Fruit fly (Drosophila melanogaster) whole organism, embryonic: ENCODE results near the gene plx.

ENCODE experiments used
- B-H2 ChIP-seq: fragments of 200-800 bp; sonication (Bioruptor generic); optimal IDR thresholded peaks from 2 replicates; lab custom pipeline; 2018; ENCODE audit warnings: missing biosample characterization, mild to moderate bottlenecking, missing genetic modification characterization
- CG10267 ChIP-seq: fragments of 200-800 bp; sonication (Bioruptor generic); optimal IDR thresholded peaks from 2 replicates; lab custom pipeline; 2018; ENCODE audit warnings: missing biosample characterization, mild to moderate bottlenecking, missing genetic modification characterization, moderate library complexity
- CG10274 ChIP-seq: fragments of 200-800 bp; sonication (Bioruptor generic); optimal IDR thresholded peaks from 3 replicates; lab custom pipeline; 2017; ENCODE audit warnings: missing biosample characterization, mild to moderate bottlenecking, missing genetic modification characterization
- CG10431 ChIP-seq: fragments of 200-800 bp; sonication (Bioruptor generic); optimal IDR thresholded peaks from 3 replicates; lab custom pipeline; 2018; ENCODE audit warnings: missing biosample characterization, mild to moderate bottlenecking, missing genetic modification characterization
- CG10543 ChIP-seq: fragments of 200-800 bp; sonication (Bioruptor generic); optimal IDR thresholded peaks from 3 replicates; lab custom pipeline; 2017; ENCODE audit warnings: missing biosample characterization, mild to moderate bottlenecking, missing genetic modification characterization, moderate library complexity
- CG11085 ChIP-seq: fragments of 200-800 bp; sonication (Bioruptor generic); IDR thresholded peaks from 2 replicates; pipeline ENCODE4 v1.3.6; 2022; ENCODE audit warnings: missing biosample characterization, missing genetic modification characterization
- CG12391 ChIP-seq: fragments of 200-800 bp; sonication (Bioruptor generic); optimal IDR thresholded peaks from 3 replicates; lab custom pipeline; 2018; ENCODE audit warnings: missing biosample characterization, mild to moderate bottlenecking, missing genetic modification characterization, moderate library complexity
- CG15696 ChIP-seq: fragments of 200-800 bp; sonication (Bioruptor generic); optimal IDR thresholded peaks from 2 replicates; lab custom pipeline; 2019; ENCODE audit warnings: missing biosample characterization, mild to moderate bottlenecking, missing genetic modification characterization, moderate library complexity
- CG16863 ChIP-seq: fragments of 200-800 bp; sonication (Bioruptor generic); optimal IDR thresholded peaks from 3 replicates; lab custom pipeline; 2016; ENCODE audit warnings: missing biosample characterization, missing genetic modification characterization
- CG17612 ChIP-seq: fragments of 200-800 bp; sonication (Bioruptor generic); IDR thresholded peaks from 2 replicates; pipeline ENCODE4 v1.3.6; 2022; ENCODE audit warnings: missing biosample characterization, missing genetic modification characterization
- CG34376 ChIP-seq: fragments of 200-800 bp; sonication (Bioruptor generic); optimal IDR thresholded peaks from 2 replicates; lab custom pipeline; 2018; ENCODE audit warnings: missing biosample characterization, mild to moderate bottlenecking, missing genetic modification characterization
- CG3995 ChIP-seq: fragments of 200-800 bp; sonication (Bioruptor generic); optimal IDR thresholded peaks from 3 replicates; lab custom pipeline; 2016; ENCODE audit warnings: missing biosample characterization, missing genetic modification characterization
- CG4617 ChIP-seq: fragments of 200-800 bp; sonication (Bioruptor generic); optimal IDR thresholded peaks from 3 replicates; lab custom pipeline; 2016; ENCODE audit warnings: missing biosample characterization, missing genetic modification characterization, borderline replicate concordance
- CG6854 ChIP-seq: fragments of 200-800 bp; sonication (Bioruptor generic); optimal IDR thresholded peaks from 3 replicates; lab custom pipeline; 2017; ENCODE audit warnings: missing biosample characterization, mild to moderate bottlenecking, missing genetic modification characterization
- CG8388 ChIP-seq: fragments of 200-800 bp; sonication (Bioruptor generic); optimal IDR thresholded peaks from 2 replicates; lab custom pipeline; 2019; ENCODE audit warnings: missing biosample characterization, mild to moderate bottlenecking, missing genetic modification characterization, moderate library complexity
- CG8765 ChIP-seq: fragments of 200-800 bp; sonication (Bioruptor generic); IDR thresholded peaks from 2 replicates; pipeline ENCODE4 v1.3.6; 2022; ENCODE audit warnings: missing biosample characterization, missing genetic modification characterization
- Drgx ChIP-seq: fragments of 200-800 bp; sonication (Bioruptor generic); IDR thresholded peaks from 2 replicates; pipeline ENCODE4 v1.3.6; 2022; ENCODE audit warnings: missing biosample characterization, missing genetic modification characterization
- E2f1 ChIP-seq: fragments of 200-800 bp; sonication (Bioruptor generic); IDR thresholded peaks from 2 replicates; pipeline ENCODE4 v1.3.6; 2022; ENCODE audit warnings: missing biosample characterization, missing genetic modification characterization
- Fer2 ChIP-seq: fragments of 200-800 bp; sonication (Bioruptor generic); optimal IDR thresholded peaks from 2 replicates; lab custom pipeline; 2018; ENCODE audit warnings: missing biosample characterization, mild to moderate bottlenecking, missing genetic modification characterization, moderate library complexity
- Fer3 ChIP-seq: fragments of 200-800 bp; sonication (Bioruptor generic); optimal IDR thresholded peaks from 2 replicates; lab custom pipeline; 2018; ENCODE audit warnings: missing biosample characterization, mild to moderate bottlenecking, missing genetic modification characterization, moderate library complexity
- H2.0 ChIP-seq: fragments of 200-800 bp; sonication (Bioruptor generic); IDR thresholded peaks from 2 replicates; pipeline ENCODE4 v1.3.6; 2022; ENCODE audit warnings: missing biosample characterization, missing genetic modification characterization
- HHEX ChIP-seq: fragments of 200-800 bp; sonication (Bioruptor generic); optimal IDR thresholded peaks from 3 replicates; lab custom pipeline; 2017; ENCODE audit warnings: missing biosample characterization, mild to moderate bottlenecking, missing genetic modification characterization, missing genetic modification reagents
- Lpt ChIP-seq: fragments of >200 bp; optimal IDR thresholded peaks from 2 replicates; lab custom pipeline; 2018; ENCODE audit warnings: missing biosample characterization, missing genetic modification characterization
- Optix ChIP-seq: fragments of 200-800 bp; sonication (Bioruptor generic); IDR thresholded peaks from 3 replicates; pipeline ENCODE4 v1.3.6; 2022; ENCODE audit warnings: missing biosample characterization, missing genetic modification characterization
- Sox102F ChIP-seq: fragments of 200-800 bp; sonication (Bioruptor generic); optimal IDR thresholded peaks from 2 replicates; lab custom pipeline; 2018; ENCODE audit warnings: missing biosample characterization, mild to moderate bottlenecking, missing genetic modification characterization, moderate library complexity
- Xrp1 ChIP-seq: fragments of 200-800 bp; sonication (Bioruptor generic); IDR thresholded peaks from 2 replicates; pipeline ENCODE4 v1.3.6; 2022; ENCODE audit warnings: missing biosample characterization, missing genetic modification characterization
- bbx ChIP-seq: fragments of 200-800 bp; sonication (Bioruptor generic); IDR thresholded peaks from 2 replicates; pipeline ENCODE4 v1.3.6; 2022; ENCODE audit warnings: missing biosample characterization, missing genetic modification characterization; ENCODE audit not compliant: partially characterized antibody
- cas ChIP-seq: fragments of 200-800 bp; sonication (Bioruptor generic); IDR thresholded peaks from 2 replicates; pipeline ENCODE4 v1.3.6; 2022; ENCODE audit warnings: missing biosample characterization, missing genetic modification characterization
- croc ChIP-seq: fragments of 200-800 bp; sonication (Bioruptor generic); conservative IDR thresholded peaks from 3 replicates; pipeline ENCODE4 v1.3.6; 2022; ENCODE audit warnings: missing biosample characterization, missing genetic modification characterization
- dan ChIP-seq: fragments of 200-800 bp; sonication (Bioruptor generic); IDR thresholded peaks from 2 replicates; pipeline ENCODE4 v1.3.6; 2022; ENCODE audit warnings: missing biosample characterization, missing genetic modification characterization
- danr ChIP-seq: fragments of 200-800 bp; sonication (Bioruptor generic); IDR thresholded peaks from 2 replicates; pipeline ENCODE4 v1.3.6; 2022; ENCODE audit warnings: missing biosample characterization, missing genetic modification characterization
- dati ChIP-seq: fragments of 200-800 bp; sonication (Bioruptor generic); IDR thresholded peaks from 2 replicates; pipeline ENCODE4 v1.3.6; 2022; ENCODE audit warnings: missing biosample characterization, missing genetic modification characterization
- dmrt11E ChIP-seq: fragments of 200-800 bp; sonication (Bioruptor generic); optimal IDR thresholded peaks from 3 replicates; lab custom pipeline; 2018; ENCODE audit warnings: missing biosample characterization, mild to moderate bottlenecking, missing genetic modification characterization, moderate library complexity
- ems ChIP-seq: fragments of 200-800 bp; sonication (Bioruptor generic); optimal IDR thresholded peaks from 3 replicates; lab custom pipeline; 2016; ENCODE audit warnings: missing biosample characterization, missing genetic modification characterization
- ftz-f1 ChIP-seq: fragments of 200-800 bp; sonication (Bioruptor generic); optimal IDR thresholded peaks from 2 replicates; lab custom pipeline; 2016; ENCODE audit warnings: missing biosample characterization, missing genetic modification characterization
- gem ChIP-seq: fragments of 200-800 bp; sonication (Bioruptor generic); optimal IDR thresholded peaks from 2 replicates; lab custom pipeline; 2019; ENCODE audit warnings: missing biosample characterization, mild to moderate bottlenecking, missing genetic modification characterization, moderate library complexity
- kah ChIP-seq: fragments of 200-800 bp; sonication (Bioruptor generic); optimal IDR thresholded peaks from 2 replicates; lab custom pipeline; 2018; ENCODE audit warnings: missing biosample characterization, mild to moderate bottlenecking, missing genetic modification characterization
- kay ChIP-seq: fragments of 200-800 bp; sonication (Bioruptor generic); optimal IDR thresholded peaks from 2 replicates; lab custom pipeline; 2016; ENCODE audit warnings: missing biosample characterization, missing genetic modification characterization
- lmd ChIP-seq: fragments of 200-800 bp; sonication (Bioruptor generic); IDR thresholded peaks from 2 replicates; pipeline ENCODE4 v1.3.6; 2022; ENCODE audit warnings: missing biosample characterization, missing genetic modification characterization
- maf-S ChIP-seq: fragments of 200-800 bp; sonication (Bioruptor generic); optimal IDR thresholded peaks from 2 replicates; lab custom pipeline; 2016; ENCODE audit warnings: missing biosample characterization, missing genetic modification characterization
- nerfin-2 ChIP-seq: fragments of 200-800 bp; sonication (Bioruptor generic); IDR thresholded peaks from 2 replicates; pipeline ENCODE4 v1.3.6; 2022; ENCODE audit warnings: missing biosample characterization, missing genetic modification characterization; ENCODE audit not compliant: partially characterized antibody
- peb ChIP-seq: fragments of 200-800 bp; sonication (Bioruptor generic); IDR thresholded peaks from 2 replicates; pipeline ENCODE4 v1.3.6; 2022; ENCODE audit warnings: missing biosample characterization, missing genetic modification characterization
- sc ChIP-seq, 3 experiments: fragments of >200 bp in 2 of 3; fragments of 200-800 bp in 1 of 3; sonication (Bioruptor generic) in 1 of 3; optimal IDR thresholded peaks; 2 replicates in 2 of 3; 3 replicates in 1 of 3; lab custom pipeline; 2017; ENCODE audit warnings: mild to moderate bottlenecking in 1 of 3, missing biosample characterization in 1 of 3, missing genetic modification characterization in 1 of 3, missing genetic modification reagents in 1 of 3
- sens ChIP-seq: fragments of 200-800 bp; sonication (Bioruptor generic); peaks from one replicate; lab custom pipeline; 2016; ENCODE audit warnings: missing biosample characterization, missing genetic modification characterization
- sens-2 ChIP-seq: fragments of 200-800 bp; sonication (Bioruptor generic); IDR thresholded peaks from 2 replicates; pipeline ENCODE4 v1.3.6; 2022; ENCODE audit warnings: missing biosample characterization, missing genetic modification characterization
- seq ChIP-seq: fragments of 200-800 bp; sonication (Bioruptor generic); IDR thresholded peaks from 2 replicates; pipeline ENCODE4 v1.3.6; 2022; ENCODE audit warnings: missing biosample characterization, missing genetic modification characterization
- sim ChIP-seq: fragments of 200-800 bp; sonication (Bioruptor generic); IDR thresholded peaks from 2 replicates; pipeline ENCODE4 v1.3.6; 2022; ENCODE audit warnings: missing biosample characterization, missing genetic modification characterization
- sima ChIP-seq: fragments of 200-800 bp; sonication (Bioruptor generic); optimal IDR thresholded peaks from 2 replicates; lab custom pipeline; 2016; ENCODE audit warnings: missing biosample characterization, missing genetic modification characterization
- zf30C ChIP-seq: fragments of 200-800 bp; sonication (Bioruptor generic); optimal IDR thresholded peaks from 3 replicates; lab custom pipeline; 2018; ENCODE audit warnings: missing biosample characterization, mild to moderate bottlenecking, missing genetic modification characterization

Gene plx

dm6 chr3R:5682921-5683748 is 2.5 kb upstream of the plx start (continued):
- TF ChIP-seq bbx (GFP tag; lab: Robert Waterston, UW) (no peak), CG17612 (GFP tag; lab: Robert Waterston, UW) (no peak), CG10267 (peak; percentile 73), peb (GFP tag; lab: Robert Waterston, UW) (0 out of 2 replicates have a peak, but pooled peaks have one; percentile 21), kah (GFP tag; lab: Kevin White, UChicago) (no peak), B-H2 (no peak), Xrp1 (GFP tag; lab: Robert Waterston, UW) (peak; percentile 85), Lpt (GFP tag; lab: Kevin White, UChicago) (no peak), CG3995 (GFP tag; lab: Kevin White, UChicago) (no peak), sima (GFP tag; lab: Kevin White, UChicago) (peak; percentile 1), ems (GFP tag; lab: Kevin White, UChicago) (no peak), sim (GFP tag; lab: Robert Waterston, UW) (no peak), sc (optimal IDR thresholded peaks at IDR 0.05; lab: Kevin White, UChicago) (no peak), sc (GFP tag; optimal IDR thresholded peaks at IDR 0.05; lab: Kevin White, UChicago) (no peak), dati (GFP tag; lab: Robert Waterston, UW) (0 out of 2 replicates have a peak, but pooled peaks have one; percentile 7), Drgx (peak; percentile 84), gem (peak; percentile 83), dan (GFP tag; lab: Robert Waterston, UW) (no peak), ftz-f1 (GFP tag; lab: Kevin White, UChicago) (no peak), CG11085 (no peak), CG34376 (no peak), CG4617 (peak; percentile 12), nerfin-2 (GFP tag; lab: Robert Waterston, UW) (no peak), Fer2 (tag; lab: Kevin White, UChicago) (no peak), CG15696 (peak; percentile 48), CG12391 (tag; lab: Kevin White, UChicago) (peak; percentile 78), Optix (no peak), CG8388 (peak; percentile 68), CG8765 (no peak), cas (GFP tag; lab: Robert Waterston, UW) (no peak), seq (GFP tag; lab: Robert Waterston, UW) (0 out of 2 replicates have a peak, but pooled peaks have one; percentile 34), H2.0 (GFP tag; lab: Robert Waterston, UW) (peak; percentile 35; the same call in 1 of the 2 replicates), Fer3 (tag; lab: Kevin White, UChicago) (no peak), Sox102F (GFP tag; lab: Kevin White, UChicago) (peak; percentile 81), croc (GFP tag; lab: Robert Waterston, UW) (peak; percentile 53; the same call in 2 of the 3 replicates), sens-2 (GFP tag; lab: Robert Waterston, UW) (0 out of 2 replicates have a peak, but pooled peaks have one; percentile 7), sens (peak; percentile 93), danr (no peak), CG16863 (GFP tag; lab: Kevin White, UChicago) (peak; percentile 41), HHEX (GFP tag; lab: Kevin White, UChicago) (peak; percentile 43), zf30C (GFP tag; lab: Kevin White, UChicago) (no peak), CG10274 (GFP tag; lab: Kevin White, UChicago) (no peak), CG6854 (no peak), lmd (GFP tag; lab: Robert Waterston, UW) (peak; percentile 54), CG10431 (GFP tag; lab: Kevin White, UChicago) (peak; percentile 31), kay (GFP tag; lab: Kevin White, UChicago) (no peak), E2f1 (GFP tag; lab: Robert Waterston, UW) (peak; percentile 58), maf-S (no peak), CG10543 (GFP tag; lab: Kevin White, UChicago) (no peak), dmrt11E (tag; lab: Kevin White, UChicago) (peak; percentile 75)
